Worm (Caenorhabditis elegans) whole organism, L4 larva: ENCODE data around the gene T10H4.13.
"Not testable (repeated sequence)": the region's sequence is repeated elsewhere in the genome, so short reads cannot be mapped to it uniquely, and the experiment has no call there.

Source experiments
- F37D6.2 ChIP-seq: sonication (generic microtip); optimal IDR thresholded peaks from 2 replicates; lab custom pipeline; 2016; ENCODE audit warnings: mild to moderate bottlenecking, missing genetic modification characterization, missing compliant biosample characterization
- T20F7.1 ChIP-seq: fragments of 200-800 bp; sonication (Bioruptor generic); optimal IDR thresholded peaks from 2 replicates; lab custom pipeline; 2018; ENCODE audit warnings: mild to moderate bottlenecking, missing genetic modification characterization, missing compliant biosample characterization
- aha-1 ChIP-seq: fragments of 150-350 bp; peaks from one replicate; lab custom pipeline; 2014; ENCODE audit warnings: missing biosample characterization, missing genetic modification characterization
- ama-1 ChIP-seq: fragments of 150-350 bp; optimal IDR thresholded peaks from 2 replicates; lab custom pipeline; 2014; ENCODE audit warnings: inconsistent platforms, mixed read lengths
- attf-4 ChIP-seq: sonication (generic microtip); optimal IDR thresholded peaks from 3 replicates; lab custom pipeline; 2017; ENCODE audit warnings: missing biosample characterization, missing genetic modification characterization
- ctbp-1 ChIP-seq: fragments of 200-800 bp; sonication (Bioruptor generic); IDR thresholded peaks from 2 replicates; pipeline ENCODE4 v1.3.6; 2022; ENCODE audit warnings: missing genetic modification reagents, missing genetic modification characterization, missing compliant biosample characterization
- daf-12 ChIP-seq: fragments of 150-350 bp; optimal IDR thresholded peaks from 2 replicates; lab custom pipeline; 2014; ENCODE audit warnings: missing biosample characterization, missing genetic modification reagents, missing genetic modification characterization
- daf-16 ChIP-seq, 3 experiments: sonication (generic microtip); optimal IDR thresholded peaks; 2 replicates each; lab custom pipeline; 2016 to 2017; ENCODE audit warnings: missing genetic modification characterization in 3 of 3, missing genetic modification reagents in 3 of 3, mild to moderate bottlenecking in 2 of 3, missing compliant biosample characterization in 2 of 3, missing biosample characterization in 1 of 3, moderate library complexity in 1 of 3
- dpl-1 ChIP-seq: fragments of 150-350 bp; optimal IDR thresholded peaks from 2 replicates; lab custom pipeline; 2014; ENCODE audit warnings: missing biosample characterization, missing genetic modification reagents, missing genetic modification characterization
- egl-27 ChIP-seq: sonication (generic microtip); optimal IDR thresholded peaks from 3 replicates; lab custom pipeline; 2017; ENCODE audit warnings: missing biosample characterization, missing genetic modification reagents, missing genetic modification characterization
- fos-1 ChIP-seq: fragments of 150-350 bp; optimal IDR thresholded peaks from 2 replicates; lab custom pipeline; 2014; ENCODE audit warnings: missing biosample characterization, missing genetic modification characterization
- hlh-11 ChIP-seq: fragments of 200-800 bp; sonication (Bioruptor generic); optimal IDR thresholded peaks from 2 replicates; lab custom pipeline; 2018; ENCODE audit warnings: mild to moderate bottlenecking, missing genetic modification characterization, missing compliant biosample characterization
- hmg-1.1 ChIP-seq: fragments of 200-800 bp; sonication (Bioruptor generic); IDR thresholded peaks from 2 replicates; pipeline ENCODE4 v1.3.6; 2022; ENCODE audit warnings: missing genetic modification reagents, missing genetic modification characterization, missing compliant biosample characterization
- lin-13 ChIP-seq: fragments of 150-350 bp; optimal IDR thresholded peaks from 2 replicates; lab custom pipeline; 2014; ENCODE audit warnings: missing biosample characterization, missing genetic modification reagents, missing genetic modification characterization
- lin-38 ChIP-seq: fragments of 200-800 bp; sonication (Bioruptor generic); IDR thresholded peaks from 2 replicates; pipeline ENCODE4 v1.3.6; 2022; ENCODE audit warnings: missing genetic modification reagents, missing genetic modification characterization, missing compliant biosample characterization
- madf-5 ChIP-seq, 2 experiments: fragments of 200-800 bp; sonication (Bioruptor generic); IDR thresholded peaks; 2 replicates each; pipeline ENCODE4 v1.3.6; 2022; ENCODE audit warnings: missing compliant biosample characterization in 2 of 2, missing genetic modification characterization in 2 of 2
- madf-9 ChIP-seq: fragments of 200-800 bp; sonication (Bioruptor generic); conservative IDR thresholded peaks from 2 replicates; pipeline ENCODE4 v1.3.6; 2022; ENCODE audit warnings: missing genetic modification reagents, missing genetic modification characterization, missing compliant biosample characterization
- mep-1 ChIP-seq: fragments of 150-350 bp; sonication (generic microtip); optimal IDR thresholded peaks from 3 replicates; lab custom pipeline; 2014; ENCODE audit warnings: missing biosample characterization, missing genetic modification characterization
- mxl-2 ChIP-seq: fragments of 200-800 bp; sonication (Bioruptor generic); conservative IDR thresholded peaks from 2 replicates; pipeline ENCODE4 v1.3.6; 2022; ENCODE audit warnings: missing genetic modification reagents, missing genetic modification characterization, missing compliant biosample characterization
- nhr-10 ChIP-seq: fragments of 150-350 bp; optimal IDR thresholded peaks from 2 replicates; lab custom pipeline; 2014; ENCODE audit warnings: missing biosample characterization, missing genetic modification characterization
- nhr-111 ChIP-seq: fragments of 200-800 bp; sonication (Bioruptor generic); optimal IDR thresholded peaks from 2 replicates; lab custom pipeline; 2018; ENCODE audit warnings: mild to moderate bottlenecking, missing genetic modification characterization, missing compliant biosample characterization
- nhr-25 ChIP-seq: sonication (generic microtip); optimal IDR thresholded peaks from 2 replicates; lab custom pipeline; 2017; ENCODE audit warnings: missing genetic modification characterization, mild to moderate bottlenecking, missing compliant biosample characterization, antibody characterized with exemption, moderate library complexity, borderline replicate concordance; ENCODE audit not compliant: insufficient read depth
- nhr-41 ChIP-seq: fragments of 200-800 bp; sonication (Bioruptor generic); IDR thresholded peaks from 2 replicates; pipeline ENCODE4 v1.3.6; 2022; ENCODE audit warnings: missing genetic modification reagents, missing genetic modification characterization, missing compliant biosample characterization
- nhr-42 ChIP-seq: fragments of 200-800 bp; sonication (Bioruptor generic); IDR thresholded peaks from 2 replicates; pipeline ENCODE4 v1.3.6; 2022; ENCODE audit warnings: missing genetic modification characterization, missing compliant biosample characterization
- nhr-77 ChIP-seq: fragments of 150-350 bp; optimal IDR thresholded peaks from 2 replicates; lab custom pipeline; 2014; ENCODE audit warnings: missing biosample characterization, missing genetic modification characterization
- php-3 ChIP-seq: fragments of 200-800 bp; sonication (Bioruptor generic); IDR thresholded peaks from 2 replicates; pipeline ENCODE4 v1.3.6; 2022; ENCODE audit warnings: missing genetic modification reagents, missing genetic modification characterization, missing compliant biosample characterization
- saeg-2 ChIP-seq: fragments of 200-800 bp; sonication (Bioruptor generic); IDR thresholded peaks from 2 replicates; pipeline ENCODE4 v1.3.6; 2022; ENCODE audit warnings: missing genetic modification reagents, missing genetic modification characterization, missing compliant biosample characterization
- set-16 ChIP-seq: fragments of 200-800 bp; sonication (Bioruptor generic); IDR thresholded peaks from 2 replicates; pipeline ENCODE4 v1.3.6; 2022; ENCODE audit warnings: missing genetic modification reagents, missing genetic modification characterization, missing compliant biosample characterization
- snpc-4 ChIP-seq: fragments of 150-350 bp; optimal IDR thresholded peaks from 2 replicates; lab custom pipeline; 2014; ENCODE audit warnings: missing biosample characterization, missing genetic modification characterization
- tag-97 ChIP-seq: fragments of 200-800 bp; sonication (Bioruptor generic); IDR thresholded peaks from 2 replicates; pipeline ENCODE4 v1.3.6; 2022; ENCODE audit warnings: missing genetic modification characterization, missing compliant biosample characterization
- unc-62 ChIP-seq, 3 experiments: fragments of 150-350 bp in 1 of 3; sonication (generic microtip); optimal IDR thresholded peaks in 2 of 3; peaks in 1 of 3; 1 replicate in 1 of 3; 2 replicates in 2 of 3; lab custom pipeline; 2014 to 2017; ENCODE audit warnings: missing biosample characterization in 3 of 3, missing genetic modification characterization in 3 of 3, missing genetic modification reagents in 3 of 3, missing genotype in 1 of 3
- zfp-3 ChIP-seq: fragments of 200-800 bp; sonication (Bioruptor generic); conservative IDR thresholded peaks from 2 replicates; pipeline ENCODE4 v1.3.6; 2022; ENCODE audit warnings: missing genetic modification reagents, missing genetic modification characterization, missing compliant biosample characterization

The T10H4.13 gene

DNA sequence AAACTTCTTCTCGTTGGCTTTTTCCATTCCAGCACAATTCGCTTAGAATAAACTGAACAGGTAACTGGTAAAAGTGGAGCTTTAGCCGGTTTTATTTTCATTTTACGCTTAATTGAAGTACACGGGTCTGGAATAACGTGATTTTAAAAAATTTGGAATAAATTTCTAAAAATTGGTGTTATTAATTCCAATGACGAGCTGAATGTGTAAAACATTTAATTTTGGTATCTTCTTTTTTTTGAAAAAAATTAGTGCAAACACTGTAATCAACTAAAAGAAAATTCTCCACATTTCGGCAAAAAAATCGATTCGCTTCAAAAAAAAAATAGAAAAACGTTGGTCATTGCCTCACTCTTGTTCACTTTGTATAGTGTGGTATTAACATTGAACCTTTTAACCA, 5.0 kb upstream of the T10H4.13 start, which contains the start of gene T10H4.4:
TSS of gene T10H4.4 (minus strand) at position 101 of the 400 bp plus-strand sequence.
- TF ChIP-seq aha-1 (tag; lab: Kevin White, UChicago) (peak; percentile 65), daf-16 (GFP tag; optimal IDR thresholded peaks at IDR 0.05; lab: Kevin White, UChicago) (no peak), daf-16 (tag; optimal IDR thresholded peaks at IDR 0.05; lab: Kevin White, UChicago) (no peak)

ce11 chrV:15268302-15268701, 997 bp upstream of the T10H4.13 start, which contains the start of gene srw-22:
TSS of gene srw-22 (plus strand) at chrV:15268602.
- TF ChIP-seq unc-62 (GFP tag; optimal IDR thresholded peaks at IDR 0.05 in 1 of 2; lab: Kevin White, UChicago) (peak in 1 of 2 experiments; percentile 56), unc-62 (tag; optimal IDR thresholded peaks at IDR 0.05; lab: Kevin White, UChicago) (no peak), nhr-42 (GFP tag; lab: Robert Waterston, UW) (no peak)

- TF ChIP-seq lin-13 (GFP tag; lab: Kevin White, UChicago) (no peak), ctbp-1 (GFP tag; lab: Robert Waterston, UW) (no peak), php-3 (GFP tag; lab: Robert Waterston, UW) (no peak), egl-27 (tag; lab: Kevin White, UChicago) (no peak), saeg-2 (GFP tag; lab: Robert Waterston, UW) (no peak), nhr-25 (tag; lab: Kevin White, UChicago) (no peak), daf-12 (tag; lab: Kevin White, UChicago) (no peak), tag-97 (GFP tag; lab: Robert Waterston, UW) (no peak), mep-1 (tag; lab: Kevin White, UChicago) (no peak), aha-1 (tag; lab: Kevin White, UChicago) (no peak), nhr-10 (tag; lab: Kevin White, UChicago) (no peak), madf-5 (GFP tag; IDR thresholded peaks at IDR 0.05; lab: Robert Waterston, UW) (no peak), fos-1 (tag; lab: Kevin White, UChicago) (no peak)
Measured at ce11 chrV:15265814-15266213, 1.5 kb downstream of the T10H4.13 start, which contains the start of gene M01B2.13. TSS of gene M01B2.13 (minus strand) at chrV:15265914.

DNA sequence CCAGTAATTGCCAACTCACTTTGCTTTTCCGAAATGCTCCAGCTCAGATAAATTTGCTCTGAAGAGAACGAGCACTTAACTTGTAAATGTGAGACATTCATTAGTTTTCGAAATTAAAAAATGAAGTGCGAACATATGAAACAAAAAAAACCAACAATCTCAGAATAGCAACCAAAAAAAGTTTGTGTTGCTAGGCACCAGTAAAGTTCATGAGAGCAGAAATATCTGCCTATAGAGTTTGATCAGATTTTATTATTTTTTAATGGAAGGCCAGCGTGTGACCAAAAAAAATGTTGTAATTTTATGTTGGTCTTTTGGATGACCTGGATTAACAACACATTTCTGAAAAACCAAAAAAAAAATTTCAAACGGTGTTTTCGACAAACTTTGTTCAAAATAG, 3.2 kb downstream of the T10H4.13 start, which contains the start of gene M01B2.12:
TSS of gene M01B2.12 (minus strand) at position 101 of the 400 bp plus-strand sequence.
- no peak for TF ChIP-seq set-16 (GFP tag; lab: Robert Waterston, UW)
- TF ChIP-seq nhr-41 (GFP tag; lab: Robert Waterston, UW) = no peak
- TF ChIP-seq zfp-3 = no peak
- TF ChIP-seq nhr-111 (GFP tag; lab: Kevin White, UChicago) = no peak
- TF ChIP-seq dpl-1 (GFP tag; lab: Kevin White, UChicago) = no peak
- TF ChIP-seq php-3 (GFP tag; lab: Robert Waterston, UW) = no peak
- TF ChIP-seq hlh-11 = no peak
- no peak for TF ChIP-seq mxl-2 (GFP tag; lab: Robert Waterston, UW)
- no peak for TF ChIP-seq T20F7.1 (GFP tag; lab: Kevin White, UChicago)
- TF ChIP-seq nhr-10 (tag; lab: Kevin White, UChicago) = no peak
- TF ChIP-seq attf-4 = no peak
- TF ChIP-seq saeg-2 (GFP tag; lab: Robert Waterston, UW) = no peak
- TF ChIP-seq madf-9 (GFP tag; lab: Robert Waterston, UW) = no peak
- no peak for TF ChIP-seq lin-38
- no peak for TF ChIP-seq nhr-77 (tag; lab: Kevin White, UChicago)
- TF ChIP-seq unc-62 (GFP tag; optimal IDR thresholded peaks at IDR 0.05 in 1 of 2; lab: Kevin White, UChicago) = no peak
- TF ChIP-seq unc-62 (tag; optimal IDR thresholded peaks at IDR 0.05; lab: Kevin White, UChicago) = no peak
- TF ChIP-seq ama-1 (lab: Kevin White, UChicago) = no peak
- no peak for TF ChIP-seq snpc-4
- TF ChIP-seq ctbp-1 (GFP tag; lab: Robert Waterston, UW) = no peak
- no peak for TF ChIP-seq F37D6.2 (tag; lab: Kevin White, UChicago)

- not testable (repeated sequence) for TF ChIP-seq hmg-1.1 (GFP tag; lab: Robert Waterston, UW); F37D6.2 (tag; lab: Kevin White, UChicago); saeg-2 (GFP tag; lab: Robert Waterston, UW)
- TF ChIP-seq, all 104 proteins: peak for 0; not testable (repeated sequence) for 104
Measured at ce11 chrV:15262336-15262735, 5.0 kb downstream of the T10H4.13 start, which contains the start of gene M01B2.10. TSS of gene M01B2.10 (minus strand) at chrV:15262436.
